Fruit fly (Drosophila melanogaster): Measurements from ENCODE around the gene CG3386.

Gene CG3386

DNA sequence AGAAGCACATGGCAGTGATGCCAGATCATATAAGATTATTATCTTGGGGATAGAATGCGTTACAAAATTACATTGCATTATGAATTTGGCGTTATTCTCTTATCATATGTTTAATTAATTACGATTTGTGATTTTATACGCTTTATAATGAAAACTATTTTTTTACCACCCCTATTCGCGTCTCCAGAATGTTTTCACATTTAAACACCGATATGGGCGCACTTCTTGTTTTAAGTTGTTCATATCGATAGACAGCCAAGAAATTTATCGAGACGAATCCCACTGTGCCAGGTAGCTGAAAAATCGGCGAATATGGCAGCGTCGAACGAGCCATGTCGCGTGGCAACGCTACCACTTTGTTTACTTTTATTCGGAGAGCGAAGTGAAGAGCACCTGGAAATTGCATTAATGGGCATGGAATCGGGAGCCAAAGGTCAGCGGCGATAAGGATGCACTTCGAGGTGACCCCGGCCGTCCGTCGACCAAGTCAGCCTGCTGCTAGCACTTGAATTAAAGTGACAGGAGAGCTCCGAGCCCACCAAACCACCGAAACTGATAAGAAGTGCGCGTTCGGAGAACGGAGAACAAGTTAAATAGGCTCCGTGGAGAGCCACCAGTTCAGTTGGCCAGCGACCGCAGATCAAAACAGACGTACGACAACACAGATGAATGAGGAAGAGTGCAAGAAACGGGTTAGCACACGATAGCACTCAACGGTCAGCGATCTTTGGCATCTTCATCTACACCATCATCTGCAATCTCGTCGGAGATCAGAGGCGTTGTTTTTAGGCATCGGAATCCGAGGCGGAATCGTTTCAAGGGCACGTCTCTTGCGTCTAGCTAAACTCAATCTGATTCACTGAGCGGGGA, 33.9 kb downstream of the CG3386 start, which contains the start of gene Gale (continued):
- TF ChIP-seq HLH54F (GFP tag; optimal IDR thresholded peaks at IDR 0.05) (no peak), ssp (GFP tag; IDR thresholded peaks at IDR 0.05) (no peak), CG8290 (GFP tag; optimal IDR thresholded peaks at IDR 0.05) (no peak), CG8290 (tag; optimal IDR thresholded peaks at IDR 0.05) (peak in 1 of 2 experiments; percentile 18), MESR4 (GFP tag; optimal IDR thresholded peaks at IDR 0.05) (peak; percentile 33), CG17912 (GFP tag; optimal IDR thresholded peaks at IDR 0.05) (no peak), gfzf (GFP tag; optimal IDR thresholded peaks at IDR 0.05) (peak; percentile 7), Ets65A (GFP tag) (peak; percentile 86), CG5180 (GFP tag; optimal IDR thresholded peaks at IDR 0.05) (no peak), CG7839 (tag; optimal IDR thresholded peaks at IDR 0.05) (peak; percentile 34), Doc2 (GFP tag; IDR thresholded peaks at IDR 0.05) (no peak), bcd (GFP tag; optimal IDR thresholded peaks at IDR 0.05) (no peak), CG8924 (tag; optimal IDR thresholded peaks at IDR 0.05) (no peak), CG17359 (tag; optimal IDR thresholded peaks at IDR 0.05) (no peak), CG3407 (GFP tag; optimal IDR thresholded peaks at IDR 0.05) (no peak), unpg (GFP tag; optimal IDR thresholded peaks at IDR 0.05) (no peak), Gug (GFP tag; IDR thresholded peaks at IDR 0.05) (0 out of 4 replicates have a peak, but pooled peaks have one; percentile 4), btn (GFP tag; optimal IDR thresholded peaks at IDR 0.05) (no peak), croc (GFP tag; conservative IDR thresholded peaks at IDR 0.05) (no peak), shn (GFP tag; optimal IDR thresholded peaks at IDR 0.05) (no peak), CG10274 (GFP tag; optimal IDR thresholded peaks at IDR 0.05) (no peak), inv (GFP tag; IDR thresholded peaks at IDR 0.05; ENCODE audit: partially characterized antibody) (peak; percentile 43; the same call in 1 of the 2 replicates), NC2α (GFP tag; optimal IDR thresholded peaks at IDR 0.05) (no peak), Drgx (GFP tag; IDR thresholded peaks at IDR 0.05) (0 out of 2 replicates have a peak, but pooled peaks have one; percentile 17), Deaf1 (tag; optimal IDR thresholded peaks at IDR 0.05) (peak; percentile 47), dati (GFP tag; IDR thresholded peaks at IDR 0.05) (no peak), CG1832 (GFP tag; optimal IDR thresholded peaks at IDR 0.05) (no peak), sug (tag; optimal IDR thresholded peaks at IDR 0.05) (no peak), ATbp (GFP tag; optimal IDR thresholded peaks at IDR 0.05) (no peak), CG4730 (GFP tag; IDR thresholded peaks at IDR 0.05) (no peak), CG1233 (GFP tag; optimal IDR thresholded peaks at IDR 0.05) (no peak), HLH3B (GFP tag; IDR thresholded peaks at IDR 0.05) (peak; percentile 20; the same call in 1 of the 2 replicates), CG1603 (tag; optimal IDR thresholded peaks at IDR 0.05) (peak; percentile 27), row (GFP tag; IDR thresholded peaks at IDR 0.05) (peak; percentile 42; the same call in 2 of the 3 replicates), HHEX (GFP tag; optimal IDR thresholded peaks at IDR 0.05) (no peak), Sin3A (optimal IDR thresholded peaks at IDR 0.05) (peak; percentile 65), phol (tag; optimal IDR thresholded peaks at IDR 0.05) (peak; percentile 6), Sox100B (GFP tag; optimal IDR thresholded peaks at IDR 0.05) (no peak), emc (GFP tag; optimal IDR thresholded peaks at IDR 0.05) (no peak), danr (GFP tag; IDR thresholded peaks at IDR 0.05) (no peak), CG17186 (GFP tag; optimal IDR thresholded peaks at IDR 0.05) (no peak), Meics (GFP tag; optimal IDR thresholded peaks at IDR 0.05) (no peak), jing (GFP tag; optimal IDR thresholded peaks at IDR 0.05) (no peak), tgo (GFP tag; IDR thresholded peaks at IDR 0.05) (0 out of 3 replicates have a peak, but pooled peaks have one; percentile 16), Taf1 (GFP tag; IDR thresholded peaks at IDR 0.05) (no peak), gce (GFP tag; IDR thresholded peaks at IDR 0.05) (no peak), ash1 (GFP tag; optimal IDR thresholded peaks at IDR 0.05) (no peak), CG14710 (tag; optimal IDR thresholded peaks at IDR 0.05) (peak; percentile 22), Blimp-1 (GFP tag; optimal IDR thresholded peaks at IDR 0.05) (no peak), stc (GFP tag; IDR thresholded peaks at IDR 0.05) (no peak)
